Fruit fly (Drosophila melanogaster): ENCODE measurements around the gene kst.

kst gene

dm6 chr3L:3381869-3382488 lies 45.3 kb downstream of the kst start (continued):
- TF ChIP-seq fu2 (GFP tag; optimal IDR thresholded peaks at IDR 0.05): no peak
- 0 out of 2 replicates have a peak, but pooled peaks have one; percentile 37 for TF ChIP-seq ranshi (GFP tag; IDR thresholded peaks at IDR 0.05)
- TF ChIP-seq Hand (GFP tag; optimal IDR thresholded peaks at IDR 0.05): no peak
- TF ChIP-seq E2f1 (GFP tag; IDR thresholded peaks at IDR 0.05): 0 out of 2 replicates have a peak, but pooled peaks have one; percentile 21
- peak; percentile 65 for TF ChIP-seq Ptx1 (GFP tag; IDR thresholded peaks at IDR 0.05)
- TF ChIP-seq Hsf (GFP tag; optimal IDR thresholded peaks at IDR 0.05): peak; percentile 4
- TF ChIP-seq D19B (GFP tag; optimal IDR thresholded peaks at IDR 0.05): peak; percentile 6
- TF ChIP-seq twi (tag; optimal IDR thresholded peaks at IDR 0.05): no peak
- no peak for TF ChIP-seq hth (optimal IDR thresholded peaks at IDR 0.05)
- peak; percentile 6 for TF ChIP-seq tap (tag; optimal IDR thresholded peaks at IDR 0.05)
- TF ChIP-seq pb (GFP tag; optimal IDR thresholded peaks at IDR 0.05): no peak
- TF ChIP-seq cato (GFP tag; optimal IDR thresholded peaks at IDR 0.05; ENCODE audit: borderline replicate concordance): no peak
- TF ChIP-seq Sry-δ (GFP tag; optimal IDR thresholded peaks at IDR 0.05): no peak
- no peak for TF ChIP-seq tna (GFP tag; IDR thresholded peaks at IDR 0.05; ENCODE audit: partially characterized antibody)
- TF ChIP-seq slou (GFP tag; optimal IDR thresholded peaks at IDR 0.05): no peak
- peak; percentile 64 for TF ChIP-seq CG10366 (GFP tag; IDR thresholded peaks at IDR 0.05)
- peak; percentile 62 for TF ChIP-seq Atf6 (GFP tag; IDR thresholded peaks at IDR 0.05)
- TF ChIP-seq ara (GFP tag; IDR thresholded peaks at IDR 0.05): peak; percentile 38; the same call in 1 of the 2 replicates
- peak; percentile 76 for TF ChIP-seq dysf (GFP tag; IDR thresholded peaks at IDR 0.05)
- TF ChIP-seq Oli (tag; optimal IDR thresholded peaks at IDR 0.05): peak; percentile 32
- TF ChIP-seq CG10274 (GFP tag; optimal IDR thresholded peaks at IDR 0.05): no peak
- no peak for TF ChIP-seq Myb (GFP tag; optimal IDR thresholded peaks at IDR 0.05)
- TF ChIP-seq MTF-1 (GFP tag; optimal IDR thresholded peaks at IDR 0.05; ENCODE audit: borderline replicate concordance): no peak
- TF ChIP-seq Camta (GFP tag; optimal IDR thresholded peaks at IDR 0.05): no peak
- no peak for TF ChIP-seq CG6272 (GFP tag; IDR thresholded peaks at IDR 0.05)
- no peak for TF ChIP-seq emc (GFP tag; optimal IDR thresholded peaks at IDR 0.05)
- TF ChIP-seq Xrp1 (GFP tag; IDR thresholded peaks at IDR 0.05): peak; percentile 50
- no peak for TF ChIP-seq Meics (GFP tag; optimal IDR thresholded peaks at IDR 0.05)
- no peak for TF ChIP-seq CG4820 (GFP tag; optimal IDR thresholded peaks at IDR 0.05)
- TF ChIP-seq CG17385 (GFP tag; optimal IDR thresholded peaks at IDR 0.05): peak; percentile 26
- no peak for TF ChIP-seq CG3163 (GFP tag; optimal IDR thresholded peaks at IDR 0.05)
- 0 out of 4 replicates have a peak, but pooled peaks have one; percentile 23 for TF ChIP-seq Gug (GFP tag; IDR thresholded peaks at IDR 0.05)
- no peak for TF ChIP-seq stwl (tag; optimal IDR thresholded peaks at IDR 0.05)
- peak; percentile 17 for TF ChIP-seq phol (tag; optimal IDR thresholded peaks at IDR 0.05)
- no peak for TF ChIP-seq CG32772 (GFP tag; IDR thresholded peaks at IDR 0.05)
- no peak for TF ChIP-seq CG13775 (GFP tag; optimal IDR thresholded peaks at IDR 0.05)
- no peak for TF ChIP-seq hbn (GFP tag; IDR thresholded peaks at IDR 0.05; ENCODE audit: partially characterized antibody)
- peak; percentile 4 for TF ChIP-seq CG31365 (tag; optimal IDR thresholded peaks at IDR 0.05)
- TF ChIP-seq CoRest (tag; optimal IDR thresholded peaks at IDR 0.05): peak; percentile 27
- TF ChIP-seq CG15479 (GFP tag; optimal IDR thresholded peaks at IDR 0.05): no peak
- no peak for TF ChIP-seq repo (GFP tag; optimal IDR thresholded peaks at IDR 0.05)
- TF ChIP-seq CG9817 (tag; optimal IDR thresholded peaks at IDR 0.05): peak; percentile 44
- TF ChIP-seq dati (GFP tag; IDR thresholded peaks at IDR 0.05): no peak
- TF ChIP-seq CG16813 (GFP tag; IDR thresholded peaks at IDR 0.05; ENCODE audit: partially characterized antibody): no peak
- TF ChIP-seq CTCF (GFP tag; optimal IDR thresholded peaks at IDR 0.05): no peak
- peak; percentile 64 for TF ChIP-seq ci (GFP tag; IDR thresholded peaks at IDR 0.05)
- TF ChIP-seq CG17568 (GFP tag; optimal IDR thresholded peaks at IDR 0.05): no peak
- TF ChIP-seq pros (GFP tag; optimal IDR thresholded peaks at IDR 0.05): no peak
- no peak for TF ChIP-seq CG1529 (GFP tag; optimal IDR thresholded peaks at IDR 0.05)
- no peak for TF ChIP-seq CG15011 (GFP tag; optimal IDR thresholded peaks at IDR 0.05)
- no peak for TF ChIP-seq nerfin-2 (GFP tag; IDR thresholded peaks at IDR 0.05; ENCODE audit: partially characterized antibody)
